Worm (Caenorhabditis elegans) whole organism, L2 larva: ENCODE data around the gene F42G2.2.

Source experiments
- ZK546.5 ChIP-seq: sonication (generic microtip); optimal IDR thresholded peaks from 2 replicates; lab custom pipeline; 2017; ENCODE audit warnings: missing biosample characterization, missing genetic modification characterization
- ama-1 ChIP-seq: fragments of 150-350 bp; optimal IDR thresholded peaks from 2 replicates; lab custom pipeline; 2018; ENCODE audit warnings: inconsistent platforms
- ceh-82 ChIP-seq: fragments of 150-350 bp; optimal IDR thresholded peaks from 2 replicates; lab custom pipeline; 2014; ENCODE audit warnings: missing biosample characterization, missing genetic modification characterization
- dmd-4 ChIP-seq: sonication (generic microtip); optimal IDR thresholded peaks from 2 replicates; lab custom pipeline; 2017; ENCODE audit warnings: missing biosample characterization, missing genetic modification characterization
- fos-1 ChIP-seq: fragments of 150-350 bp; optimal IDR thresholded peaks from 2 replicates; lab custom pipeline; 2014; ENCODE audit warnings: missing biosample characterization, missing genetic modification characterization
- lin-39 ChIP-seq: fragments of 150-350 bp; optimal IDR thresholded peaks from 2 replicates; lab custom pipeline; 2014; ENCODE audit warnings: missing biosample characterization, missing genetic modification reagents, missing genetic modification characterization
- lsy-2 ChIP-seq, 2 experiments: fragments of 150-350 bp in 1 of 2; sonication (generic microtip) in 1 of 2; optimal IDR thresholded peaks; 2 replicates each; lab custom pipeline; 2014 to 2017; ENCODE audit warnings: missing biosample characterization in 2 of 2, missing genetic modification characterization in 2 of 2
- mab-5 ChIP-seq: fragments of 150-350 bp; optimal IDR thresholded peaks from 2 replicates; lab custom pipeline; 2014; ENCODE audit warnings: missing biosample characterization, missing genetic modification characterization
- nhr-10 ChIP-seq: sonication (generic microtip); optimal IDR thresholded peaks from 2 replicates; lab custom pipeline; 2017; ENCODE audit warnings: missing biosample characterization, missing genetic modification characterization
- nhr-77 ChIP-seq: fragments of 150-350 bp; optimal IDR thresholded peaks from 2 replicates; lab custom pipeline; 2014; ENCODE audit warnings: missing biosample characterization, missing genetic modification characterization
- snpc-4 ChIP-seq: fragments of 150-350 bp; optimal IDR thresholded peaks from 2 replicates; lab custom pipeline; 2014; ENCODE audit warnings: missing biosample characterization, missing genetic modification characterization
- ztf-4 ChIP-seq: fragments of 150-350 bp; optimal IDR thresholded peaks from 2 replicates; lab custom pipeline; 2014; ENCODE audit warnings: missing biosample characterization, missing genetic modification characterization

DNA sequence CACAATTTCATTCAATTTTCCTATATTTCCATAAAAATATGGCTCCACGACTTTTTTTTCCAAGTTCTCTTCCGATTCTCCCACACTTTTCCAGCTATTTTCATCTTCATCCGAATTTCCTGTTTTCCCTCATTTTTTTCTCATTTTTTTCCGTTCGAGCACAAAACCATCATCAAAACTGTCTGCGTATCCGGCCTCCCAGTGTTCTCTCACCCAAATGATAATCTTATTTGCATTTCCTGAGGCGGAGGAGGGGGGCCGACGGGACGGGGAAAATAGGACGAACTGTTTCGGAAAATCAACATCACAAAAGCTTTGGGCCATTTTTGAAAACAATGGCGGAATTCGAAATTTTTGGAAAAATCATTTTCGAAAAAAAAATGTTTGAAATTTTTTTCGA lies 18.3 kb downstream of the F42G2.2 start:
- TF ChIP-seq ZK546.5 (tag; lab: Kevin White, UChicago), result no peak
- no peak for TF ChIP-seq nhr-10 (tag; lab: Kevin White, UChicago)
- no peak for TF ChIP-seq ama-1 (lab: Kevin White, UChicago)
- no peak for TF ChIP-seq ceh-82 (tag; lab: Kevin White, UChicago)
- no peak for TF ChIP-seq lsy-2 (tag; optimal IDR thresholded peaks at IDR 0.05; lab: Kevin White, UChicago)
- TF ChIP-seq dmd-4, result no peak
- TF ChIP-seq fos-1, result no peak
- no peak for TF ChIP-seq snpc-4
- no peak for TF ChIP-seq ztf-4 (tag; lab: Kevin White, UChicago)
- TF ChIP-seq mab-5, result no peak
- TF ChIP-seq nhr-77 (tag; lab: Kevin White, UChicago), result no peak
- no peak for TF ChIP-seq lin-39 (tag; lab: Kevin White, UChicago)
